Fruit fly (Drosophila melanogaster) whole organism, embryonic: ENCODE data around the gene alphaSnap.

Experiments
- CG10209 ChIP-seq: fragments of 200-800 bp; sonication (Bioruptor generic); optimal IDR thresholded peaks from 3 replicates; lab custom pipeline; 2017; ENCODE audit warnings: missing biosample characterization, mild to moderate bottlenecking, missing genetic modification characterization, missing genetic modification reagents
- CG12104 ChIP-seq: fragments of 200-800 bp; sonication (Bioruptor generic); optimal IDR thresholded peaks from 3 replicates; lab custom pipeline; 2016; ENCODE audit warnings: missing biosample characterization, missing genetic modification characterization
- CG12236 ChIP-seq: fragments of 200-800 bp; sonication (Bioruptor generic); optimal IDR thresholded peaks from 2 replicates; lab custom pipeline; 2016; ENCODE audit warnings: missing biosample characterization, missing genetic modification characterization
- CG13424 ChIP-seq: fragments of 200-800 bp; sonication (Bioruptor generic); optimal IDR thresholded peaks from 2 replicates; lab custom pipeline; 2019; ENCODE audit warnings: missing biosample characterization, mild to moderate bottlenecking, missing genetic modification characterization, moderate library complexity
- CG13894 ChIP-seq: fragments of 200-800 bp; sonication (Bioruptor generic); optimal IDR thresholded peaks from 3 replicates; lab custom pipeline; 2018; ENCODE audit warnings: missing biosample characterization, mild to moderate bottlenecking, missing genetic modification characterization, moderate library complexity
- CG15514 ChIP-seq: fragments of 200-800 bp; sonication (Bioruptor generic); optimal IDR thresholded peaks from 3 replicates; lab custom pipeline; 2017; ENCODE audit warnings: missing biosample characterization, missing genetic modification characterization, mild to moderate bottlenecking, moderate library complexity, missing genetic modification reagents
- CG2202 ChIP-seq: fragments of 200-800 bp; sonication (Bioruptor generic); optimal IDR thresholded peaks from 2 replicates; lab custom pipeline; 2018; ENCODE audit warnings: missing biosample characterization, mild to moderate bottlenecking, missing genetic modification characterization
- CG31441 ChIP-seq: fragments of 200-800 bp; sonication (Bioruptor generic); IDR thresholded peaks from 2 replicates; pipeline ENCODE4 v1.3.6; 2022; ENCODE audit warnings: missing biosample characterization, missing genetic modification characterization
- CG34422 ChIP-seq: fragments of 200-800 bp; sonication (Bioruptor generic); IDR thresholded peaks from 3 replicates; pipeline ENCODE4 v1.3.6; 2022; ENCODE audit warnings: missing biosample characterization, missing genetic modification characterization
- CG4707 ChIP-seq: fragments of 200-800 bp; sonication (Bioruptor generic); optimal IDR thresholded peaks from 2 replicates; lab custom pipeline; 2018; ENCODE audit warnings: missing biosample characterization, mild to moderate bottlenecking, missing genetic modification characterization, moderate library complexity
- CG6272 ChIP-seq: fragments of 200-800 bp; sonication (Bioruptor generic); IDR thresholded peaks from 2 replicates; pipeline ENCODE4 v1.3.6; 2022; ENCODE audit warnings: missing biosample characterization, missing genetic modification characterization
- CG8359 ChIP-seq: fragments of 200-800 bp; sonication (Bioruptor generic); optimal IDR thresholded peaks from 2 replicates; lab custom pipeline; 2017; ENCODE audit warnings: missing biosample characterization, mild to moderate bottlenecking, missing genetic modification characterization, borderline replicate concordance
- CG8478 ChIP-seq: fragments of >200 bp; optimal IDR thresholded peaks from 2 replicates; lab custom pipeline; 2018
- CG9609 ChIP-seq: fragments of 200-800 bp; sonication (Bioruptor generic); optimal IDR thresholded peaks from 3 replicates; lab custom pipeline; 2016; ENCODE audit warnings: missing biosample characterization, missing genetic modification characterization
- CG9876 ChIP-seq: fragments of 200-800 bp; sonication (Bioruptor generic); optimal IDR thresholded peaks from 2 replicates; lab custom pipeline; 2016; ENCODE audit warnings: missing biosample characterization, missing genetic modification characterization
- Deaf1 ChIP-seq: fragments of 200-800 bp; optimal IDR thresholded peaks from 3 replicates; lab custom pipeline; 2019; ENCODE audit warnings: missing biosample characterization, mild to moderate bottlenecking, missing genetic modification characterization, moderate library complexity
- Doc3 ChIP-seq: fragments of 200-800 bp; sonication (Bioruptor generic); IDR thresholded peaks from 3 replicates; pipeline ENCODE4 v1.3.6; 2022; ENCODE audit warnings: missing biosample characterization, missing genetic modification characterization; ENCODE audit not compliant: partially characterized antibody
- Ets65A ChIP-seq: fragments of 200-800 bp; sonication (Bioruptor generic); peaks from one replicate; lab custom pipeline; 2016; ENCODE audit warnings: missing biosample characterization, missing genetic modification characterization
- Hr78 ChIP-seq, 2 experiments: fragments of 200-800 bp in 1 of 2; fragments of >200 bp in 1 of 2; sonication (Bioruptor generic) in 1 of 2; optimal IDR thresholded peaks; 2 replicates each; lab custom pipeline; 2017 to 2019; ENCODE audit warnings: missing biosample characterization in 2 of 2, missing genetic modification characterization in 2 of 2, mild to moderate bottlenecking in 1 of 2, moderate library complexity in 1 of 2
- Jarid2 ChIP-seq: fragments of 200-800 bp; sonication (Bioruptor generic); optimal IDR thresholded peaks from 3 replicates; lab custom pipeline; 2017; ENCODE audit warnings: mild to moderate bottlenecking, missing biosample characterization, missing genetic modification reagents, missing genetic modification characterization
- Myb ChIP-seq: fragments of 200-800 bp; sonication (Bioruptor generic); optimal IDR thresholded peaks from 2 replicates; lab custom pipeline; 2016; ENCODE audit warnings: missing biosample characterization, missing genetic modification characterization
- NC2α ChIP-seq: fragments of 200-800 bp; sonication (Bioruptor generic); optimal IDR thresholded peaks from 2 replicates; lab custom pipeline; 2016; ENCODE audit warnings: missing biosample characterization, missing genetic modification characterization
- Nf-YC ChIP-seq: fragments of 200-800 bp; optimal IDR thresholded peaks from 3 replicates; lab custom pipeline; 2019; ENCODE audit warnings: missing biosample characterization, mild to moderate bottlenecking, missing genetic modification characterization, moderate library complexity
- Poxn ChIP-seq: fragments of 200-800 bp; sonication (Bioruptor generic); IDR thresholded peaks from 2 replicates; pipeline ENCODE4 v1.3.6; 2022; ENCODE audit warnings: missing biosample characterization, missing genetic modification characterization
- Ravus ChIP-seq: fragments of 200-800 bp; sonication (Bioruptor generic); IDR thresholded peaks from 2 replicates; pipeline ENCODE4 v1.3.6; 2022; ENCODE audit warnings: missing biosample characterization, missing genetic modification characterization
- Ssrp ChIP-seq: fragments of 200-800 bp; sonication (Bioruptor generic); optimal IDR thresholded peaks from 2 replicates; lab custom pipeline; 2018; ENCODE audit warnings: missing biosample characterization, mild to moderate bottlenecking, missing genetic modification characterization, moderate library complexity
- Trl ChIP-seq, 3 experiments: fragments of >200 bp in 2 of 3; fragments of 200-800 bp in 1 of 3; sonication (Bioruptor generic) in 1 of 3; optimal IDR thresholded peaks; 2 replicates in 1 of 3; 3 replicates in 2 of 3; lab custom pipeline; 2016 to 2017; ENCODE audit warnings: missing biosample characterization in 1 of 3, missing genetic modification characterization in 1 of 3
- abd-A ChIP-seq: fragments of 200-800 bp; sonication (Bioruptor generic); optimal IDR thresholded peaks from 3 replicates; lab custom pipeline; 2019; ENCODE audit warnings: missing biosample characterization, mild to moderate bottlenecking, missing genetic modification characterization, moderate library complexity
- cg ChIP-seq: fragments of 200-800 bp; sonication (Bioruptor generic); optimal IDR thresholded peaks from 3 replicates; lab custom pipeline; 2019; ENCODE audit warnings: missing biosample characterization, mild to moderate bottlenecking, missing genetic modification characterization, moderate library complexity
- chm ChIP-seq: fragments of 200-800 bp; sonication (Bioruptor generic); IDR thresholded peaks from 2 replicates; pipeline ENCODE4 v1.3.6; 2022; ENCODE audit warnings: missing biosample characterization, missing genetic modification characterization
- chn ChIP-seq: fragments of 200-800 bp; sonication (Bioruptor generic); optimal IDR thresholded peaks from 2 replicates; lab custom pipeline; 2016; ENCODE audit warnings: missing biosample characterization, missing genetic modification characterization
- dati ChIP-seq: fragments of 200-800 bp; sonication (Bioruptor generic); IDR thresholded peaks from 2 replicates; pipeline ENCODE4 v1.3.6; 2022; ENCODE audit warnings: missing biosample characterization, missing genetic modification characterization
- en ChIP-seq: fragments of 200-800 bp; sonication (Bioruptor generic); optimal IDR thresholded peaks from 2 replicates; lab custom pipeline; 2016; ENCODE audit warnings: missing biosample characterization, missing genetic modification characterization
- ewg ChIP-seq: fragments of 200-800 bp; sonication (Bioruptor generic); optimal IDR thresholded peaks from 3 replicates; lab custom pipeline; 2017; ENCODE audit warnings: mild to moderate bottlenecking, missing biosample characterization, missing genetic modification reagents, missing genetic modification characterization
- her ChIP-seq: fragments of 200-800 bp; sonication (Bioruptor generic); optimal IDR thresholded peaks from 2 replicates; lab custom pipeline; 2016; ENCODE audit warnings: missing biosample characterization, missing genetic modification characterization
- knrl ChIP-seq: fragments of 200-800 bp; sonication (Bioruptor generic); IDR thresholded peaks from 3 replicates; pipeline ENCODE4 v1.3.6; 2022; ENCODE audit warnings: missing biosample characterization, missing genetic modification characterization; ENCODE audit not compliant: partially characterized antibody
- nerfin-1 ChIP-seq: fragments of 200-800 bp; sonication (Bioruptor generic); optimal IDR thresholded peaks from 3 replicates; lab custom pipeline; 2019; ENCODE audit warnings: missing biosample characterization, mild to moderate bottlenecking, missing genetic modification characterization, moderate library complexity
- pfk ChIP-seq: fragments of 200-800 bp; sonication (Bioruptor generic); optimal IDR thresholded peaks from 2 replicates; lab custom pipeline; 2018; ENCODE audit warnings: missing biosample characterization, mild to moderate bottlenecking, missing genetic modification characterization, moderate library complexity
- pita ChIP-seq: fragments of 200-800 bp; sonication (Bioruptor generic); optimal IDR thresholded peaks from 2 replicates; lab custom pipeline; 2017; ENCODE audit warnings: missing biosample characterization, mild to moderate bottlenecking, missing genetic modification characterization
- prd ChIP-seq, 3 experiments: fragments of >200 bp in 2 of 3; fragments of 200-800 bp in 1 of 3; sonication (Bioruptor generic) in 1 of 3; optimal IDR thresholded peaks in 2 of 3; IDR thresholded peaks in 1 of 3; 2 replicates in 2 of 3; 3 replicates in 1 of 3; pipeline versions ENCODE4 v1.3.6 to Lab custom; 2017 to 2022; ENCODE audit warnings: missing biosample characterization in 1 of 3, missing genetic modification characterization in 1 of 3
- pros ChIP-seq: fragments of 200-800 bp; sonication (Bioruptor generic); optimal IDR thresholded peaks from 3 replicates; lab custom pipeline; 2019; ENCODE audit warnings: missing biosample characterization, mild to moderate bottlenecking, missing genetic modification characterization, moderate library complexity
- pzg ChIP-seq: fragments of 200-800 bp; sonication (Bioruptor generic); optimal IDR thresholded peaks from 3 replicates; lab custom pipeline; 2018; ENCODE audit warnings: missing biosample characterization, mild to moderate bottlenecking, missing genetic modification characterization, moderate library complexity
- sens ChIP-seq: fragments of 200-800 bp; sonication (Bioruptor generic); peaks from one replicate; lab custom pipeline; 2016; ENCODE audit warnings: missing biosample characterization, missing genetic modification characterization
- seq ChIP-seq: fragments of 200-800 bp; sonication (Bioruptor generic); IDR thresholded peaks from 2 replicates; pipeline ENCODE4 v1.3.6; 2022; ENCODE audit warnings: missing biosample characterization, missing genetic modification characterization
- sr ChIP-seq: fragments of 200-800 bp; sonication (Bioruptor generic); IDR thresholded peaks from 3 replicates; pipeline ENCODE4 v1.3.6; 2022; ENCODE audit warnings: missing biosample characterization, missing genetic modification characterization
- ttk ChIP-seq: fragments of 200-800 bp; sonication (Bioruptor generic); IDR thresholded peaks from 2 replicates; pipeline ENCODE4 v2.1.2; 2022; ENCODE audit warnings: missing biosample characterization, missing genetic modification characterization
- vvl ChIP-seq: fragments of 200-800 bp; sonication (Bioruptor generic); IDR thresholded peaks from 2 replicates; pipeline ENCODE4 v1.3.6; 2022; ENCODE audit warnings: missing biosample characterization, missing genetic modification characterization
- zfh2 ChIP-seq: fragments of 200-800 bp; sonication (Bioruptor generic); optimal IDR thresholded peaks from 2 replicates; lab custom pipeline; 2016; ENCODE audit warnings: missing biosample characterization, missing genetic modification characterization

The alphaSnap gene

dm6 chr3L:20287046-20287445 is 26.4 kb upstream of the alphaSnap start:
- TF ChIP-seq Poxn (GFP tag; lab: Robert Waterston, UW) (no peak), CG13894 (tag; lab: Kevin White, UChicago) (peak; percentile 93), Ssrp (tag; lab: Kevin White, UChicago) (no peak), cg (GFP tag; lab: Kevin White, UChicago) (peak; percentile 28), pita (GFP tag; lab: Kevin White, UChicago) (no peak), abd-A (tag; lab: Kevin White, UChicago) (peak; percentile 16), CG12104 (no peak), knrl (GFP tag; lab: Robert Waterston, UW) (no peak), zfh2 (GFP tag; lab: Kevin White, UChicago) (no peak), Myb (GFP tag; lab: Kevin White, UChicago) (no peak), CG9609 (GFP tag; lab: Kevin White, UChicago) (no peak)

- TF ChIP-seq pros (GFP tag; lab: Kevin White, UChicago) (peak; percentile 57), pzg (peak; percentile 2), sr (GFP tag; lab: Robert Waterston, UW) (no peak), Trl (optimal IDR thresholded peaks at IDR 0.05; lab: Kevin White, UChicago) (peak; percentile 46 to 65), Trl (GFP tag; optimal IDR thresholded peaks at IDR 0.05; lab: Kevin White, UChicago) (no peak), CG8478 (lab: Kevin White, UChicago) (no peak), Hr78 (GFP tag; optimal IDR thresholded peaks at IDR 0.05; lab: Kevin White, UChicago) (no peak), Nf-YC (tag; lab: Kevin White, UChicago) (peak; percentile 8), en (GFP tag; lab: Kevin White, UChicago) (no peak), CG13894 (tag; lab: Kevin White, UChicago) (peak; percentile 34), CG34422 (GFP tag; lab: Robert Waterston, UW) (0 out of 3 replicates have a peak, but pooled peaks have one; percentile 34), CG13424 (tag; lab: Kevin White, UChicago) (no peak), dati (GFP tag; lab: Robert Waterston, UW) (no peak), CG8359 (GFP tag; lab: Kevin White, UChicago) (no peak), chn (GFP tag; lab: Kevin White, UChicago) (peak; percentile 6), chm (GFP tag; lab: Robert Waterston, UW) (0 out of 2 replicates have a peak, but pooled peaks have one; percentile 22), Jarid2 (GFP tag; lab: Kevin White, UChicago) (peak; percentile 60), Deaf1 (tag; lab: Kevin White, UChicago) (peak; percentile 98), sens (GFP tag; lab: Kevin White, UChicago) (peak; percentile 86), Ets65A (GFP tag; lab: Kevin White, UChicago) (peak; percentile 53), her (GFP tag; lab: Kevin White, UChicago) (peak; percentile 24), CG10209 (no peak), Doc3 (GFP tag; lab: Robert Waterston, UW) (0 out of 3 replicates have a peak, but pooled peaks have one; percentile 28), seq (GFP tag; lab: Robert Waterston, UW) (peak; percentile 70; the same call in 1 of the 2 replicates), CG9876 (GFP tag; lab: Kevin White, UChicago) (no peak), CG2202 (tag; lab: Kevin White, UChicago) (no peak), nerfin-1 (tag; lab: Kevin White, UChicago) (peak; percentile 10), CG31441 (no peak), CG15514 (GFP tag; lab: Kevin White, UChicago) (peak; percentile 34), ewg (GFP tag; lab: Kevin White, UChicago) (peak; percentile 87), CG4707 (GFP tag; lab: Kevin White, UChicago) (no peak), NC2α (GFP tag; lab: Kevin White, UChicago) (no peak), CG6272 (GFP tag; lab: Robert Waterston, UW) (no peak), pfk (no peak), ttk (no peak), prd (optimal IDR thresholded peaks at IDR 0.05; lab: Kevin White, UChicago) (no peak), prd (GFP tag; IDR thresholded peaks at IDR 0.05; lab: Robert Waterston, UW) (0 out of 3 replicates have a peak, but pooled peaks have one; percentile 11), Ravus (GFP tag; lab: Robert Waterston, UW) (no peak), CG12236 (GFP tag; lab: Kevin White, UChicago) (no peak), vvl (GFP tag; lab: Robert Waterston, UW) (0 out of 2 replicates have a peak, but pooled peaks have one; percentile 21)
Observed at dm6 chr3L:20295095-20295494, 18.3 kb upstream of the alphaSnap start, which contains the start of gene gogo. Gene gogo (minus strand): TSS chr3L:20295133.
